Worm (Caenorhabditis elegans): ENCODE results near the gene F02A9.1.

- TF ChIP-seq snpc-4 (tag; optimal IDR thresholded peaks at IDR 0.05) (no peak), nhr-76 (tag; optimal IDR thresholded peaks at IDR 0.05) (no peak), nhr-77 (tag; optimal IDR thresholded peaks at IDR 0.05) (peak; percentile 16), vab-7 (GFP tag; IDR thresholded peaks at IDR 0.05) (no peak), aha-1 (tag) (no peak), sdz-12 (GFP tag; optimal IDR thresholded peaks at IDR 0.05) (no peak), nhr-237 (tag; optimal IDR thresholded peaks at IDR 0.05) (no peak), madf-9 (GFP tag; conservative IDR thresholded peaks at IDR 0.05) (no peak), Y105C5A.15 (GFP tag; IDR thresholded peaks at IDR 0.05) (no peak), zag-1 (tag; optimal IDR thresholded peaks at IDR 0.05) (no peak), daf-16 (GFP tag; optimal IDR thresholded peaks at IDR 0.05) (no peak), daf-16 (tag; optimal IDR thresholded peaks at IDR 0.05) (peak; percentile 61), mdt-29 (GFP tag; IDR thresholded peaks at IDR 0.05) (no peak)
Observed at ce11 chrIII:9030818-9031217, 46.8 kb downstream of the F02A9.1 start.
